Fruit fly (Drosophila melanogaster) whole organism, pupa: ENCODE measurements around the gene Rtnl1.

Experiments used
- CG12605 ChIP-seq: fragments of 200-800 bp; sonication (Bioruptor generic); IDR thresholded peaks from 2 replicates; pipeline ENCODE4 v1.3.6; 2022; ENCODE audit warnings: missing biosample characterization, missing genetic modification characterization
- CG15710 ChIP-seq: fragments of 200-800 bp; sonication (Bioruptor generic); optimal IDR thresholded peaks from 2 replicates; lab custom pipeline; 2018; ENCODE audit warnings: missing biosample characterization, mild to moderate bottlenecking, missing genetic modification characterization, moderate library complexity
- CG17806 ChIP-seq: fragments of 200-800 bp; sonication (Bioruptor generic); optimal IDR thresholded peaks from 2 replicates; lab custom pipeline; 2018; ENCODE audit warnings: missing biosample characterization, mild to moderate bottlenecking, missing genetic modification characterization, moderate library complexity
- CG32121 ChIP-seq: fragments of 200-800 bp; sonication (Bioruptor generic); IDR thresholded peaks from 2 replicates; pipeline ENCODE4 v1.3.6; 2022; ENCODE audit warnings: missing biosample characterization, missing genetic modification characterization
- CG4496 ChIP-seq: fragments of 200-800 bp; sonication (Bioruptor generic); IDR thresholded peaks from 3 replicates; pipeline ENCODE4 v1.3.6; 2022; ENCODE audit warnings: missing biosample characterization, missing genetic modification characterization
- CG8301 ChIP-seq: fragments of 200-800 bp; sonication (Bioruptor generic); optimal IDR thresholded peaks from 2 replicates; lab custom pipeline; 2018; ENCODE audit warnings: missing biosample characterization, mild to moderate bottlenecking, missing genetic modification characterization
- D1 ChIP-seq: fragments of 200-800 bp; sonication (Bioruptor generic); optimal IDR thresholded peaks from 2 replicates; lab custom pipeline; 2018; ENCODE audit warnings: missing biosample characterization, mild to moderate bottlenecking, missing genetic modification characterization, moderate library complexity
- gl ChIP-seq: fragments of 200-800 bp; sonication (Bioruptor generic); optimal IDR thresholded peaks from 2 replicates; lab custom pipeline; 2018; ENCODE audit warnings: missing biosample characterization, mild to moderate bottlenecking, missing genetic modification characterization
- rn ChIP-seq: fragments of 200-800 bp; sonication (Bioruptor generic); IDR thresholded peaks from 2 replicates; pipeline ENCODE4 v1.3.6; 2022; ENCODE audit warnings: missing biosample characterization, missing genetic modification characterization

- TF ChIP-seq D1 (tag; lab: Kevin White, UChicago) (no peak), CG15710 (no peak), rn (GFP tag; lab: Robert Waterston, UW) (no peak), gl (tag; lab: Kevin White, UChicago) (no peak), CG4496 (GFP tag; lab: Robert Waterston, UW) (no peak), CG12605 (no peak), CG8301 (tag; lab: Kevin White, UChicago) (no peak), CG32121 (no peak), CG17806 (tag; lab: Kevin White, UChicago) (no peak)
Observed at dm6 chr2L:5055528-5055927, 46.0 kb upstream of the Rtnl1 start.
